Worm (Caenorhabditis elegans): ENCODE data around the gene srbc-25.

DNA sequence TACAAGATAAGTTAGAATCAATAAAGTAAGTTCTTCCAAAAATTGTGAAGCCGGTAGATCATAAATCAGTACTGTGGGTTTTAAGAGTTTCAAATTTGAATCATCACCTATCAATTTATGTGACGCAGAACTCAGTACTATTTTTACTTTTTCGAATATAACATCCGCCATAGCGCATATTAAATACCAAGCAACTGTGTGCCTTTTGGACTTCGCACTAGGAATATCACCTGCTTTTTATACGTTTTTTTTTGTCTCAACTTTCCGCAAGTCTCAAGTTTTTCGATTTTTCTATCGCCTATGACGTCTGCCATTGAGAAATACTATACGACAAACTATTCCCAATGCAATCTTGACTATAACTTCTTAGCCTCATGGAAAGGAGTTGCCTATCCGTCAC is 38.9 kb downstream of the srbc-25 start, which contains the start of gene srh-113:
- TF ChIP-seq dao-5 (tag; optimal IDR thresholded peaks at IDR 0.05), result no peak
- TF ChIP-seq W03F9.2 (tag; optimal IDR thresholded peaks at IDR 0.05), result no peak
- TF ChIP-seq him-1 (tag; optimal IDR thresholded peaks at IDR 0.05), result no peak

Data from whole organism, L4/young adult.